Worm (Caenorhabditis elegans) whole organism, early embryonic: ENCODE results near the gene hlh-31.

ENCODE experiments used
- ama-1 ChIP-seq: fragments of 150-350 bp; optimal IDR thresholded peaks from 2 replicates; lab custom pipeline; 2014
- ceh-36 ChIP-seq: sonication (generic microtip); optimal IDR thresholded peaks from 2 replicates; lab custom pipeline; 2016; ENCODE audit warnings: missing genetic modification characterization, inconsistent platforms, missing compliant biosample characterization
- flt-1 ChIP-seq: fragments of 200-800 bp; sonication (Bioruptor generic); IDR thresholded peaks from 2 replicates; pipeline ENCODE4 v1.3.6; 2022; ENCODE audit warnings: missing genetic modification characterization, missing compliant biosample characterization
- pes-1 ChIP-seq: fragments of 200-800 bp; sonication (Bioruptor generic); IDR thresholded peaks from 2 replicates; pipeline ENCODE4 v1.3.6; 2022; ENCODE audit warnings: missing genetic modification reagents, missing genetic modification characterization, missing compliant biosample characterization
- sea-1 ChIP-seq: fragments of 200-800 bp; sonication (Bioruptor generic); conservative IDR thresholded peaks from 2 replicates; pipeline ENCODE4 v1.3.6; 2022; ENCODE audit warnings: missing genetic modification characterization, missing compliant biosample characterization
- tra-4 ChIP-seq: sonication (generic microtip); optimal IDR thresholded peaks from 2 replicates; lab custom pipeline; 2017; ENCODE audit warnings: missing genetic modification characterization, missing compliant biosample characterization

- no peak for TF ChIP-seq ceh-36 (tag; lab: Kevin White, UChicago)
- TF ChIP-seq ama-1 (lab: Kevin White, UChicago): no peak
- no peak for TF ChIP-seq flt-1 (GFP tag; lab: Robert Waterston, UW)
- no peak for TF ChIP-seq tra-4 (tag; lab: Kevin White, UChicago)
- no peak for TF ChIP-seq sea-1 (GFP tag; lab: Robert Waterston, UW)
- TF ChIP-seq pes-1 (GFP tag; lab: Robert Waterston, UW): no peak
Measured at ce11 chrIV:16277902-16278301, 20.5 kb downstream of the hlh-31 start, which contains the start of gene ccch-2.
